Fruit fly (Drosophila melanogaster): Measurements from ENCODE around the gene hang.

hang gene

dm6 chrX:16425145-16425544, 2.5 kb downstream of the hang start:
- TF ChIP-seq CrebA (GFP tag; optimal IDR thresholded peaks at IDR 0.05; ENCODE audit: borderline replicate concordance), result no peak
- no peak for TF ChIP-seq fru (GFP tag; optimal IDR thresholded peaks at IDR 0.05)
- TF ChIP-seq CG32264 (GFP tag; optimal IDR thresholded peaks at IDR 0.05), result no peak
- no peak for TF ChIP-seq Dfd (GFP tag; optimal IDR thresholded peaks at IDR 0.05)
- no peak for TF ChIP-seq Myc (optimal IDR thresholded peaks at IDR 0.05)
- TF ChIP-seq rgr (GFP tag; optimal IDR thresholded peaks at IDR 0.05), result no peak
- TF ChIP-seq sv (GFP tag; optimal IDR thresholded peaks at IDR 0.05), result no peak
- no peak for TF ChIP-seq Mio (GFP tag; optimal IDR thresholded peaks at IDR 0.05)
- peak; percentile 21 for TF ChIP-seq h (GFP tag; optimal IDR thresholded peaks at IDR 0.05)
- no peak for TF ChIP-seq Hr78 (GFP tag; optimal IDR thresholded peaks at IDR 0.05)
- TF ChIP-seq CG9705 (GFP tag; optimal IDR thresholded peaks at IDR 0.05), result no peak
- no peak for TF ChIP-seq sage (GFP tag; optimal IDR thresholded peaks at IDR 0.05)
- no peak for TF ChIP-seq GATAd (GFP tag; optimal IDR thresholded peaks at IDR 0.05)
- peak; percentile 80 for TF ChIP-seq Dif (GFP tag; optimal IDR thresholded peaks at IDR 0.05; ENCODE audit: partially characterized antibody)
- TF ChIP-seq Rel (GFP tag; optimal IDR thresholded peaks at IDR 0.05), result peak; percentile 44
- TF ChIP-seq Rel (tag; optimal IDR thresholded peaks at IDR 0.05), result no peak
- peak; percentile 70 for TF ChIP-seq Hr83 (GFP tag; optimal IDR thresholded peaks at IDR 0.05; ENCODE audit: poor library complexity, severe bottlenecking)
- no peak for TF ChIP-seq tai (GFP tag; optimal IDR thresholded peaks at IDR 0.05)
- no peak for TF ChIP-seq dmrt93B (GFP tag; optimal IDR thresholded peaks at IDR 0.05)
- TF ChIP-seq HLH106 (tag; optimal IDR thresholded peaks at IDR 0.05), result no peak
- no peak for TF ChIP-seq brk (GFP tag; optimal IDR thresholded peaks at IDR 0.05)
- TF ChIP-seq pan (optimal IDR thresholded peaks at IDR 0.05), result no peak
- TF ChIP-seq lola (GFP tag; optimal IDR thresholded peaks at IDR 0.05), result no peak
- TF ChIP-seq ey (GFP tag; optimal IDR thresholded peaks at IDR 0.05), result no peak
- TF ChIP-seq Abd-B (GFP tag; optimal IDR thresholded peaks at IDR 0.05), result no peak
- peak; percentile 54 to 83 for TF ChIP-seq dl (GFP tag; optimal IDR thresholded peaks at IDR 0.05; ENCODE audit: insufficient read depth in 1 of 2, partially characterized antibody in 2 of 2)
- TF ChIP-seq br (GFP tag; optimal IDR thresholded peaks at IDR 0.05), result no peak
- TF ChIP-seq dsf (GFP tag; optimal IDR thresholded peaks at IDR 0.05; ENCODE audit: borderline replicate concordance), result no peak
- no peak for TF ChIP-seq Vsx2 (GFP tag; optimal IDR thresholded peaks at IDR 0.05; ENCODE audit: partially characterized antibody)
- peak in 1 of 2 experiments; percentile 7 for TF ChIP-seq foxo (GFP tag; optimal IDR thresholded peaks at IDR 0.05)
- peak; percentile 48 for TF ChIP-seq Jra (GFP tag; optimal IDR thresholded peaks at IDR 0.05)
- TF ChIP-seq usp (GFP tag; optimal IDR thresholded peaks at IDR 0.05), result no peak
- TF ChIP-seq Sp1 (GFP tag; optimal IDR thresholded peaks at IDR 0.05), result no peak
- TF ChIP-seq N (GFP tag; optimal IDR thresholded peaks at IDR 0.05), result no peak
- no peak for TF ChIP-seq woc (GFP tag; optimal IDR thresholded peaks at IDR 0.05)
- TF ChIP-seq psq (GFP tag; optimal IDR thresholded peaks at IDR 0.05), result no peak
- no peak for TF ChIP-seq jim (GFP tag; optimal IDR thresholded peaks at IDR 0.05)
- no peak for TF ChIP-seq Hnf4 (GFP tag; optimal IDR thresholded peaks at IDR 0.05)
- no peak for TF ChIP-seq OdsH (GFP tag; optimal IDR thresholded peaks at IDR 0.05)

- TF ChIP-seq Mio (GFP tag; optimal IDR thresholded peaks at IDR 0.05), result no peak
- peak; percentile 37 for TF ChIP-seq fru (GFP tag; optimal IDR thresholded peaks at IDR 0.05)
- peak; percentile 20 for TF ChIP-seq Sp1 (GFP tag; optimal IDR thresholded peaks at IDR 0.05)
- TF ChIP-seq Hr78 (GFP tag; optimal IDR thresholded peaks at IDR 0.05), result no peak
- TF ChIP-seq pan (optimal IDR thresholded peaks at IDR 0.05), result no peak
- TF ChIP-seq psq (GFP tag; optimal IDR thresholded peaks at IDR 0.05), result peak; percentile 69
- peak; percentile 46 for TF ChIP-seq HLH106 (tag; optimal IDR thresholded peaks at IDR 0.05)
These were observed 3.9 kb downstream of the hang start for dm6 chrX:16426478-16427052.
